Fruit fly (Drosophila melanogaster): ENCODE data around the gene Zif.

Zif gene

DNA sequence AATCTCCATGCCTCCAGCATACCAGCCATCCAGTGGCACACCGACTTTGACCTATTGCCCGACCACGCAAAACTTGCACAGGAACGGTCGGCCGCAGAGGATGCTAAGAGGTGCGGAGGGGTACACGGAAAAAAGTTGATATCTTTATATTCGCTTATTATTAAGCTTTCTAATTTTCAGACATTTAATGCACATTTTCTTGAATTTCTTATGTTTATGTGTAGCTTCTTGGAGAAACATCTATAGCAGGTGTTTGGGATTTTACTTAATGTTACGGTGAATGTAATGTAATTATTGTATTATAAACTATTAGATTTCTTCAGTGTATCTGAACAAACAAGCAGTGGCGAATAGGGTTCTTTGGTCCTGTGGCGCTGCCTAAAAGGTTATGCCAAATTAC, 6.1 kb downstream of the Zif start:
- no peak for TF ChIP-seq spab (GFP tag; optimal IDR thresholded peaks at IDR 0.05)
- no peak for TF ChIP-seq fd85E (GFP tag; optimal IDR thresholded peaks at IDR 0.05)
- TF ChIP-seq achi (GFP tag; optimal IDR thresholded peaks at IDR 0.05): no peak
- TF ChIP-seq CG3919 (GFP tag; optimal IDR thresholded peaks at IDR 0.05): no peak
- no peak for TF ChIP-seq svp (GFP tag)
- TF ChIP-seq Hr39 (GFP tag; optimal IDR thresholded peaks at IDR 0.05): no peak
- TF ChIP-seq dsx (GFP tag; optimal IDR thresholded peaks at IDR 0.05; ENCODE audit: poor library complexity, severe bottlenecking): no peak
- no peak for TF ChIP-seq CG4318 (GFP tag; optimal IDR thresholded peaks at IDR 0.05)

DNA sequence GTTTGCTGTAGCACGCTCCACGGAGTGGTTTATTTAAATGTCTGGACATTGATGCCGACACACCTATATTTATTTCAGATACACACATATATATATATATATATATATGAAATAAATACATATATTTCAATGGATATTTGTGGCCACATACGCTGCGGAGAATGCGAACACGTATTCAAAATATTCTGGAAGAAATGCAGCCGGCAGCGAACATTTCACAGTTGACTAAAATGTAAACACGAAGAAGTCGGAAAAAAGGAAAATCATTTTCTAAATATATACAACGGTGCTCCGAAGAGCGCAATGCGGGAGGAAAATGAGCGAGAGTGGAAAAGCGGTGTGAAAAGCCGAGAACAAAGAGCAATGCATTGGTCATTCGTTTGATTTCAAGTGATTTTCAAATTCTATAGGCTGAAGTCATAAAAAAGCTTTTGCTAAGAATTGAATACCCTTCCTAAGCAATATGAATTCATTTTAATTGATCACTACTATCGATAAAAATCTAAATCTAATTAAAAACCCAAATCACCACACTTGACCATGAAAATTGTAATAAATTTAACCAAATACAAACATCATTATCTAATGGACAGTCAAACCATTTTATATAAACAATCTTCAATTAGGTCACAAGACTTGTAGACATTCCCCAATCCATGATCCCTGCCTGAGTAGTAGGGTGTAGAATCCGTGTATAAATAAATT, 10.9 kb downstream of the Zif start:
- TF ChIP-seq svp (GFP tag) (peak; percentile 31), esn (GFP tag; optimal IDR thresholded peaks at IDR 0.05) (no peak), CG6163 (GFP tag; IDR thresholded peaks at IDR 0.05) (no peak), CG15336 (GFP tag; IDR thresholded peaks at IDR 0.05) (peak; percentile 72), CG6276 (GFP tag; optimal IDR thresholded peaks at IDR 0.05) (peak; percentile 49), Hr4 (GFP tag; optimal IDR thresholded peaks at IDR 0.05) (peak; percentile 65), topi (GFP tag; optimal IDR thresholded peaks at IDR 0.05) (no peak), achi (GFP tag; optimal IDR thresholded peaks at IDR 0.05) (no peak), spab (GFP tag; optimal IDR thresholded peaks at IDR 0.05) (no peak), Sox14 (GFP tag; optimal IDR thresholded peaks at IDR 0.05) (peak; percentile 22), CG32006 (GFP tag; optimal IDR thresholded peaks at IDR 0.05) (peak; percentile 64), salr (GFP tag; optimal IDR thresholded peaks at IDR 0.05) (peak in 1 of 2 experiments; percentile 66), OdsH (GFP tag; optimal IDR thresholded peaks at IDR 0.05) (no peak), Eip78C (GFP tag) (peak; percentile 34), net (GFP tag; optimal IDR thresholded peaks at IDR 0.05) (peak; percentile 20)

DNA sequence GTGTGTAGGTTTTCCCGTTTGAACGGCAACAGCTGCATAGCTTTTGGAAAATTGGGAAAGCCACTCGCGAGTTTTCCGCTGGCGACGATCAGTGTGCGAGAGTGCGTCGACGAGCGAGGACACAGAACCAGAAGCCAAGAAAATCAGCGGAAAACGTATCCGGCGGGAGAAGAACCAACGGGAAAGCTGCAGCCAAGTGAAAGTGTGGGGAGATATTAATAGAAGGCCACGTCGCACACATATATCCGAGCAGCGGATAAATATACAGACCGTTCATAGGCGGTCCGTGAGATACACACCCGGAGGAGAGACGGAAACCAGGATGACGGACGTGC, 11.4 kb downstream of the Zif start, which contains the start of gene Neurochondrin:
Gene Neurochondrin, plus strand, starts transcription at position 87 of the 335 bp plus-strand sequence.
- TF ChIP-seq CG6276 (GFP tag; optimal IDR thresholded peaks at IDR 0.05): no peak
- no peak for TF ChIP-seq cyc (GFP tag; optimal IDR thresholded peaks at IDR 0.05)
- no peak for TF ChIP-seq pdm3 (GFP tag; optimal IDR thresholded peaks at IDR 0.05)
- TF ChIP-seq CG10631 (GFP tag; optimal IDR thresholded peaks at IDR 0.05): no peak
- TF ChIP-seq spab (GFP tag; optimal IDR thresholded peaks at IDR 0.05): no peak
- no peak for TF ChIP-seq CG6792 (GFP tag; optimal IDR thresholded peaks at IDR 0.05)
- no peak for TF ChIP-seq Ets21C (GFP tag; optimal IDR thresholded peaks at IDR 0.05)
- TF ChIP-seq Sox15 (GFP tag; optimal IDR thresholded peaks at IDR 0.05): no peak
- TF ChIP-seq CG7368 (GFP tag; optimal IDR thresholded peaks at IDR 0.05): no peak
- TF ChIP-seq Eip93F (GFP tag; optimal IDR thresholded peaks at IDR 0.05): no peak
- TF ChIP-seq Smox (GFP tag; optimal IDR thresholded peaks at IDR 0.05): no peak
- TF ChIP-seq CG3919 (GFP tag; optimal IDR thresholded peaks at IDR 0.05): no peak
- TF ChIP-seq CG11294 (GFP tag; IDR thresholded peaks at IDR 0.05): no peak
- TF ChIP-seq ss (GFP tag; optimal IDR thresholded peaks at IDR 0.05): no peak
- no peak for TF ChIP-seq CG10669 (GFP tag; optimal IDR thresholded peaks at IDR 0.05)
- no peak for TF ChIP-seq dac (GFP tag; optimal IDR thresholded peaks at IDR 0.05)
- TF ChIP-seq CG6808 (GFP tag; optimal IDR thresholded peaks at IDR 0.05): no peak
- no peak for TF ChIP-seq svp (GFP tag)

DNA sequence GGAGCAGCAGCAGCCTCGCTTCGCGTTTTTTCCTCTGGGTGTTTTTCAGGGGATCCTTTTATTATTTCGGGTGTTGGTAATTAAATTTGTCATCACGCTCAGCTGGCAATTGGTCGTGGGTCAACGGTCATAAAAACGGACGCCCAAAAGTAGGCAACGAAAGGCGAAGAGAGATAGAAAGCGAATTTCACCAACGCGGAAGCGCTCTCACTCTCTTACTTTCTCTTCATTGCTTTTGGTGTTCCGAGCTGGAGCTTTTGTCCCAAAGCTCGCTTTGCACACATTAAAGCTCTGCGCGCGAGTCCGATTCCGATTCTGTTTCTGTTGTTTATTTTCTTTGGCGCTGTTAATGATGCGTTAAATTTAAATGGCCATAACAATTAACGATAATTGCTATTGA, 17.5 kb downstream of the Zif start:
- TF ChIP-seq svp (GFP tag) (peak; percentile 97), CG3919 (GFP tag; optimal IDR thresholded peaks at IDR 0.05) (no peak)

DNA sequence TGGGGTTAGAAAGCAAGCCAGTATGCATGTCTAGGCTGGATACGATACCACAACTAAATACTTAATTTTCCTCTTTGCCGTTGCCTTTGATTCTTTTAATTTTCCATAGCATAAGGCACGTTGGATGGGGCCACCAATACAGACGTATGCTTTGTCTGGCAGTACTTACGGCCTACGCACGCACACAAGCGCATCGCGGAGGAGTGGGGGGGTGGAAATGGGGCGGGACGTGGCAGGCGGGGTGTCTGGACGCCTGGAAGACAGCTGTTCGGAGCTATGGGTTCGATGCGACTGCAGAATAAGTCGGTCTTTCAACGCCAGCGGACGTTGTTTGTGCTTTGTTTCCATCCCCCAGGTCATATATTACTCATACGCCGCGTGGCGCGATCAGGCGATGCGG, 19.5 kb downstream of the Zif start:
- TF ChIP-seq Eip78C (GFP tag) (no peak), CG9139 (GFP tag; optimal IDR thresholded peaks at IDR 0.05) (no peak), Smox (GFP tag; optimal IDR thresholded peaks at IDR 0.05) (no peak), CG6163 (GFP tag; IDR thresholded peaks at IDR 0.05) (no peak), acj6 (GFP tag; optimal IDR thresholded peaks at IDR 0.05) (no peak), spab (GFP tag; optimal IDR thresholded peaks at IDR 0.05) (no peak), fd85E (GFP tag; optimal IDR thresholded peaks at IDR 0.05) (no peak), Eip75B (GFP tag; optimal IDR thresholded peaks at IDR 0.05) (no peak), achi (GFP tag; optimal IDR thresholded peaks at IDR 0.05) (no peak), Gug (GFP tag; IDR thresholded peaks at IDR 0.05) (no peak), vri (GFP tag; optimal IDR thresholded peaks at IDR 0.05) (no peak), Hr4 (GFP tag; optimal IDR thresholded peaks at IDR 0.05) (no peak), fkh (GFP tag; optimal IDR thresholded peaks at IDR 0.05) (no peak), net (GFP tag; optimal IDR thresholded peaks at IDR 0.05) (no peak), CG11902 (GFP tag; optimal IDR thresholded peaks at IDR 0.05) (no peak), CG32006 (GFP tag; optimal IDR thresholded peaks at IDR 0.05) (no peak), eg (GFP tag; IDR thresholded peaks at IDR 0.05) (no peak), dsx (GFP tag; optimal IDR thresholded peaks at IDR 0.05; ENCODE audit: poor library complexity, severe bottlenecking) (no peak), pdm3 (GFP tag; optimal IDR thresholded peaks at IDR 0.05) (no peak)

Measured in whole organism, prepupa.